Fruit fly (Drosophila melanogaster) Kc167 (cell line): Measurements from ENCODE around the gene CG7872.

Source experiments
- Myc ChIP-seq: fragments of >200 bp; optimal IDR thresholded peaks from 2 replicates; lab custom pipeline; 2017; ENCODE audit warnings: missing external identifiers
- Sin3A ChIP-seq: fragments of >200 bp; optimal IDR thresholded peaks from 2 replicates; lab custom pipeline; 2018; ENCODE audit warnings: missing external identifiers
- h ChIP-seq: fragments of >200 bp; optimal IDR thresholded peaks from 3 replicates; lab custom pipeline; 2018; ENCODE audit warnings: missing external identifiers
- psq ChIP-seq: fragments of >200 bp; optimal IDR thresholded peaks from 2 replicates; lab custom pipeline; 2017; ENCODE audit warnings: missing external identifiers
- ttk ChIP-seq: sonication (Bioruptor generic); optimal IDR thresholded peaks from 2 replicates; lab custom pipeline; 2017; ENCODE audit warnings: missing external identifiers

DNA sequence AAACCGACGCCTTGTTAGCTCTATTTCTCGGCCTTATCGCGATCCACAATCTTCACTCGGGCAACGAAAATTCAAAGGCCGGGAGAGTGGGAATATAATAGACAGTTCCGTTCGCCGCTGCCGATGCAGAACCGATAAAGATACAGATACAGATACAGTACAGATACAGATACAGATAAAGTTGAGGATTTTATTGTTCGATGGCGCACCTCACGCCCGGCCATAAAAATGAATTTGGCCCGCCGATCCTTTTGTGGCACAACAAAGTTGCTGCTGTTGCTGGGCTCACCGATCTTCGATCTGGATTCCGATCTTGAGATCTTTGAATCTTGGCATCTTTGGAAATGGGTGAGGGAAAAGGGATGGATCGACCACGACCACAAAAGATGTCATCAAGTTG, 32.2 kb downstream of the CG7872 start:
- TF ChIP-seq Myc (lab: Kevin White, UChicago) (no peak), psq (lab: Kevin White, UChicago) (no peak), ttk (lab: Kevin White, UChicago) (no peak), Sin3A (no peak), h (lab: Kevin White, UChicago) (no peak)
